Fruit fly (Drosophila melanogaster): ENCODE measurements around the gene SNF4Agamma.

Gene SNF4Agamma

dm6 chr3R:21118784-21119183 lies 21.8 kb upstream of the SNF4Agamma start, which contains the start of gene Bdbt (continued):
- TF ChIP-seq CG3838 (GFP tag; optimal IDR thresholded peaks at IDR 0.05) (no peak), tup (GFP tag; optimal IDR thresholded peaks at IDR 0.05) (no peak), CG17612 (GFP tag; IDR thresholded peaks at IDR 0.05) (no peak), CG34224 (GFP tag; IDR thresholded peaks at IDR 0.05; ENCODE audit: partially characterized antibody) (peak; percentile 74), B-H2 (GFP tag; optimal IDR thresholded peaks at IDR 0.05) (no peak), Xbp1 (GFP tag; optimal IDR thresholded peaks at IDR 0.05) (peak; percentile 53), nmo (GFP tag; optimal IDR thresholded peaks at IDR 0.05) (peak; percentile 45), CoRest (tag; optimal IDR thresholded peaks at IDR 0.05) (no peak), chinmo (GFP tag; IDR thresholded peaks at IDR 0.05; ENCODE audit: partially characterized antibody) (peak; percentile 90), lbe (GFP tag; optimal IDR thresholded peaks at IDR 0.05) (no peak), CG4328 (GFP tag; optimal IDR thresholded peaks at IDR 0.05) (no peak), Fer1 (GFP tag; optimal IDR thresholded peaks at IDR 0.05) (no peak), CG4707 (GFP tag; optimal IDR thresholded peaks at IDR 0.05) (no peak), Hey (tag; optimal IDR thresholded peaks at IDR 0.05) (no peak), bbx (GFP tag; IDR thresholded peaks at IDR 0.05; ENCODE audit: partially characterized antibody) (peak; percentile 82), Ets97D (GFP tag; optimal IDR thresholded peaks at IDR 0.05) (peak; percentile 52), CG12659 (GFP tag; optimal IDR thresholded peaks at IDR 0.05) (peak; percentile 47), CG7271 (tag; optimal IDR thresholded peaks at IDR 0.05) (no peak), PHDP (tag; optimal IDR thresholded peaks at IDR 0.05) (no peak), NFAT (GFP tag; IDR thresholded peaks at IDR 0.05) (peak; percentile 60), D19B (GFP tag; optimal IDR thresholded peaks at IDR 0.05) (peak; percentile 94), NfI (GFP tag; optimal IDR thresholded peaks at IDR 0.05) (peak; percentile 10), sd (tag; optimal IDR thresholded peaks at IDR 0.05) (no peak), CG9876 (GFP tag; optimal IDR thresholded peaks at IDR 0.05) (no peak), Dip3 (GFP tag; optimal IDR thresholded peaks at IDR 0.05) (peak; percentile 55), usp (GFP tag; optimal IDR thresholded peaks at IDR 0.05) (no peak), sob (GFP tag; IDR thresholded peaks at IDR 0.05) (peak; percentile 59; the same call in 1 of the 2 replicates), inv (GFP tag; IDR thresholded peaks at IDR 0.05; ENCODE audit: partially characterized antibody) (peak; percentile 77), slp2 (GFP tag; optimal IDR thresholded peaks at IDR 0.05) (no peak), prd (optimal IDR thresholded peaks at IDR 0.05) (no peak), prd (GFP tag; IDR thresholded peaks at IDR 0.05) (peak; percentile 14; the same call in 1 of the 3 replicates), CG9215 (GFP tag; IDR thresholded peaks at IDR 0.05) (no peak), CG31441 (GFP tag; IDR thresholded peaks at IDR 0.05) (no peak), CG16813 (GFP tag; IDR thresholded peaks at IDR 0.05; ENCODE audit: partially characterized antibody) (peak; percentile 91), ro (GFP tag; IDR thresholded peaks at IDR 0.05) (no peak), Hr51 (GFP tag; optimal IDR thresholded peaks at IDR 0.05) (no peak), Sry-δ (GFP tag; optimal IDR thresholded peaks at IDR 0.05) (peak; percentile 13), ind (GFP tag; optimal IDR thresholded peaks at IDR 0.05) (peak; percentile 41), Bdp1 (GFP tag; optimal IDR thresholded peaks at IDR 0.05) (no peak), CG8944 (GFP tag; optimal IDR thresholded peaks at IDR 0.05) (peak; percentile 6), sna (GFP tag; IDR thresholded peaks at IDR 0.05; ENCODE audit: partially characterized antibody) (peak; percentile 67), gt (GFP tag; IDR thresholded peaks at IDR 0.05) (no peak), lov (optimal IDR thresholded peaks at IDR 0.05) (no peak), lov (GFP tag; IDR thresholded peaks at IDR 0.05) (no peak), CG14441 (GFP tag; IDR thresholded peaks at IDR 0.05) (peak; percentile 49; the same call in 1 of the 2 replicates), CG5180 (GFP tag; optimal IDR thresholded peaks at IDR 0.05) (no peak), Bgb (GFP tag; IDR thresholded peaks at IDR 0.05; ENCODE audit: partially characterized antibody) (peak; percentile 93), nerfin-2 (GFP tag; IDR thresholded peaks at IDR 0.05; ENCODE audit: partially characterized antibody) (peak; percentile 96), otp (GFP tag; IDR thresholded peaks at IDR 0.05) (peak; percentile 29; the same call in 1 of the 3 replicates), ac (GFP tag; optimal IDR thresholded peaks at IDR 0.05) (no peak), Side (GFP tag; optimal IDR thresholded peaks at IDR 0.05) (peak; percentile 10)
